Fruit fly (Drosophila melanogaster) whole organism, prepupa: ENCODE results near the gene CG16700.

Experiments used
- Blimp-1 ChIP-seq: fragments of 200-800 bp; sonication (Bioruptor generic); optimal IDR thresholded peaks from 3 replicates; lab custom pipeline; 2017; ENCODE audit warnings: missing biosample characterization, missing genetic modification characterization, mild to moderate bottlenecking, moderate library complexity, missing genetic modification reagents
- CG10669 ChIP-seq: fragments of 200-800 bp; sonication (Bioruptor generic); optimal IDR thresholded peaks from 3 replicates; lab custom pipeline; 2018; ENCODE audit warnings: missing biosample characterization, mild to moderate bottlenecking, missing genetic modification characterization, moderate library complexity
- CG11762 ChIP-seq: fragments of 200-800 bp; sonication (Bioruptor generic); optimal IDR thresholded peaks from 3 replicates; lab custom pipeline; 2016; ENCODE audit warnings: missing biosample characterization, missing genetic modification characterization; ENCODE audit not compliant: insufficient read depth
- CG11902 ChIP-seq: fragments of 200-800 bp; sonication (Bioruptor generic); optimal IDR thresholded peaks from 3 replicates; lab custom pipeline; 2016; ENCODE audit warnings: missing biosample characterization, missing genetic modification characterization
- CG15336 ChIP-seq: fragments of 200-800 bp; sonication (Bioruptor generic); IDR thresholded peaks from 2 replicates; pipeline ENCODE4 v1.3.6; 2022; ENCODE audit warnings: missing biosample characterization, missing genetic modification characterization
- CG1621 ChIP-seq: fragments of 200-800 bp; sonication (Bioruptor generic); optimal IDR thresholded peaks from 3 replicates; lab custom pipeline; 2018; ENCODE audit warnings: missing biosample characterization, mild to moderate bottlenecking, missing genetic modification characterization
- CG31627 ChIP-seq: fragments of 200-800 bp; sonication (Bioruptor generic); optimal IDR thresholded peaks from 3 replicates; lab custom pipeline; 2016; ENCODE audit warnings: missing biosample characterization, missing genetic modification characterization
- CG32006 ChIP-seq: fragments of 200-800 bp; sonication (Bioruptor generic); optimal IDR thresholded peaks from 3 replicates; lab custom pipeline; 2017; ENCODE audit warnings: missing biosample characterization, mild to moderate bottlenecking, missing genetic modification characterization
- CG34406 ChIP-seq: fragments of 200-800 bp; sonication (Bioruptor generic); optimal IDR thresholded peaks from 3 replicates; lab custom pipeline; 2016; ENCODE audit warnings: missing biosample characterization, missing genetic modification characterization
- CG3919 ChIP-seq: fragments of 200-800 bp; sonication (Bioruptor generic); optimal IDR thresholded peaks from 3 replicates; lab custom pipeline; 2016; ENCODE audit warnings: missing biosample characterization, missing genetic modification characterization
- CG4318 ChIP-seq: fragments of 200-800 bp; sonication (Bioruptor generic); optimal IDR thresholded peaks from 3 replicates; lab custom pipeline; 2017; ENCODE audit warnings: missing biosample characterization, mild to moderate bottlenecking, missing genetic modification characterization
- CG6163 ChIP-seq: fragments of 200-800 bp; sonication (Bioruptor generic); IDR thresholded peaks from 3 replicates; pipeline ENCODE4 v1.3.6; 2022; ENCODE audit warnings: missing biosample characterization, missing genetic modification characterization
- CG6276 ChIP-seq: fragments of 200-800 bp; sonication (Bioruptor generic); optimal IDR thresholded peaks from 2 replicates; lab custom pipeline; 2017; ENCODE audit warnings: missing biosample characterization, mild to moderate bottlenecking, missing genetic modification characterization
- CG6792 ChIP-seq: fragments of 200-800 bp; sonication (Bioruptor generic); optimal IDR thresholded peaks from 3 replicates; lab custom pipeline; 2016; ENCODE audit warnings: missing biosample characterization, missing genetic modification characterization
- CG6808 ChIP-seq: fragments of 200-800 bp; sonication (Bioruptor generic); optimal IDR thresholded peaks from 3 replicates; lab custom pipeline; 2017; ENCODE audit warnings: missing biosample characterization, missing genetic modification characterization, mild to moderate bottlenecking, moderate library complexity, missing genetic modification reagents
- CG6854 ChIP-seq: fragments of 200-800 bp; sonication (Bioruptor generic); optimal IDR thresholded peaks from 2 replicates; lab custom pipeline; 2017; ENCODE audit warnings: missing biosample characterization, mild to moderate bottlenecking, missing genetic modification characterization
- CG7368 ChIP-seq: fragments of 200-800 bp; sonication (Bioruptor generic); optimal IDR thresholded peaks from 3 replicates; lab custom pipeline; 2016; ENCODE audit warnings: missing biosample characterization, missing genetic modification characterization
- CG8119 ChIP-seq: fragments of 200-800 bp; sonication (Bioruptor generic); IDR thresholded peaks from 3 replicates; pipeline ENCODE4 v1.3.6; 2022; ENCODE audit warnings: missing biosample characterization, missing genetic modification characterization
- CG9139 ChIP-seq: fragments of 200-800 bp; sonication (Bioruptor generic); optimal IDR thresholded peaks from 3 replicates; lab custom pipeline; 2017; ENCODE audit warnings: missing biosample characterization, mild to moderate bottlenecking, missing genetic modification characterization
- Eip78C ChIP-seq: fragments of 200-800 bp; sonication (Bioruptor generic); peaks from one replicate; lab custom pipeline; 2016; ENCODE audit warnings: missing biosample characterization, missing genetic modification characterization
- Ets21C ChIP-seq: fragments of 200-800 bp; sonication (Bioruptor generic); optimal IDR thresholded peaks from 3 replicates; lab custom pipeline; 2016; ENCODE audit warnings: missing biosample characterization, missing genetic modification characterization
- Ets96B ChIP-seq: fragments of 200-800 bp; optimal IDR thresholded peaks from 2 replicates; lab custom pipeline; 2019; ENCODE audit warnings: missing biosample characterization, mild to moderate bottlenecking, missing genetic modification characterization, moderate library complexity
- Gug ChIP-seq: fragments of 200-800 bp; sonication (Bioruptor generic); IDR thresholded peaks from 2 replicates; pipeline ENCODE4 v1.3.6; 2022; ENCODE audit warnings: missing biosample characterization, missing genetic modification characterization
- Hr39 ChIP-seq: fragments of 200-800 bp; sonication (Bioruptor generic); optimal IDR thresholded peaks from 2 replicates; lab custom pipeline; 2016; ENCODE audit warnings: missing biosample characterization, missing genetic modification characterization
- Hr4 ChIP-seq: fragments of 200-800 bp; sonication (Bioruptor generic); optimal IDR thresholded peaks from 3 replicates; lab custom pipeline; 2016; ENCODE audit warnings: missing biosample characterization, missing genetic modification characterization
- Lpt ChIP-seq: fragments of 200-800 bp; sonication (Bioruptor generic); optimal IDR thresholded peaks from 3 replicates; lab custom pipeline; 2016; ENCODE audit warnings: missing biosample characterization, missing genetic modification characterization
- Smox ChIP-seq: fragments of 200-800 bp; sonication (Bioruptor generic); optimal IDR thresholded peaks from 3 replicates; lab custom pipeline; 2016; ENCODE audit warnings: missing biosample characterization, missing genetic modification characterization
- Sox102F ChIP-seq: fragments of 200-800 bp; sonication (Bioruptor generic); optimal IDR thresholded peaks from 2 replicates; lab custom pipeline; 2016; ENCODE audit warnings: missing biosample characterization, mild to moderate bottlenecking, missing genetic modification characterization
- Sox14 ChIP-seq: fragments of 200-800 bp; sonication (Bioruptor generic); optimal IDR thresholded peaks from 3 replicates; lab custom pipeline; 2016; ENCODE audit warnings: missing biosample characterization, missing genetic modification characterization
- Sox15 ChIP-seq: fragments of 200-800 bp; sonication (Bioruptor generic); optimal IDR thresholded peaks from 3 replicates; lab custom pipeline; 2016; ENCODE audit warnings: missing biosample characterization, missing genetic modification characterization
- achi ChIP-seq: fragments of 200-800 bp; sonication (Bioruptor generic); optimal IDR thresholded peaks from 3 replicates; lab custom pipeline; 2016; ENCODE audit warnings: missing biosample characterization, missing genetic modification characterization
- acj6 ChIP-seq: fragments of 200-800 bp; sonication (Bioruptor generic); optimal IDR thresholded peaks from 3 replicates; lab custom pipeline; 2016; ENCODE audit warnings: missing biosample characterization, missing genetic modification characterization
- cyc ChIP-seq: fragments of 200-800 bp; sonication (Bioruptor generic); optimal IDR thresholded peaks from 3 replicates; lab custom pipeline; 2016; ENCODE audit warnings: missing biosample characterization, missing genetic modification characterization
- dac ChIP-seq: fragments of 200-800 bp; sonication (Bioruptor generic); optimal IDR thresholded peaks from 2 replicates; lab custom pipeline; 2017; ENCODE audit warnings: missing biosample characterization, mild to moderate bottlenecking, missing genetic modification characterization
- eg ChIP-seq: fragments of 200-800 bp; sonication (Bioruptor generic); IDR thresholded peaks from 3 replicates; pipeline ENCODE4 v1.3.6; 2022; ENCODE audit warnings: missing biosample characterization, missing genetic modification characterization
- fd59A ChIP-seq: fragments of 200-800 bp; sonication (Bioruptor generic); optimal IDR thresholded peaks from 2 replicates; lab custom pipeline; 2017; ENCODE audit warnings: missing biosample characterization, mild to moderate bottlenecking, missing genetic modification characterization, missing genetic modification reagents
- fd85E ChIP-seq: fragments of 200-800 bp; sonication (Bioruptor generic); optimal IDR thresholded peaks from 3 replicates; lab custom pipeline; 2016; ENCODE audit warnings: missing biosample characterization, missing genetic modification characterization
- lz ChIP-seq: fragments of 200-800 bp; sonication (Bioruptor generic); optimal IDR thresholded peaks from 3 replicates; lab custom pipeline; 2016; ENCODE audit warnings: missing biosample characterization, missing genetic modification characterization
- net ChIP-seq: fragments of 200-800 bp; sonication (Bioruptor generic); optimal IDR thresholded peaks from 3 replicates; lab custom pipeline; 2016; ENCODE audit warnings: missing biosample characterization, missing genetic modification characterization
- pdm3 ChIP-seq: fragments of 200-800 bp; sonication (Bioruptor generic); optimal IDR thresholded peaks from 3 replicates; lab custom pipeline; 2016; ENCODE audit warnings: missing biosample characterization, missing genetic modification characterization
- salr ChIP-seq, 2 experiments: fragments of 200-800 bp; sonication (Bioruptor generic); optimal IDR thresholded peaks; 3 replicates each; lab custom pipeline; 2016 to 2018; ENCODE audit warnings: missing biosample characterization in 2 of 2, missing genetic modification characterization in 2 of 2, mild to moderate bottlenecking in 1 of 2
- spab ChIP-seq: fragments of 200-800 bp; sonication (Bioruptor generic); optimal IDR thresholded peaks from 2 replicates; lab custom pipeline; 2017; ENCODE audit warnings: missing biosample characterization, mild to moderate bottlenecking, missing genetic modification characterization, missing genetic modification reagents
- ss ChIP-seq, 2 experiments: fragments of 200-800 bp; sonication (Bioruptor generic); optimal IDR thresholded peaks; 2 replicates in 1 of 2; 3 replicates in 1 of 2; lab custom pipeline; 2017 to 2018; ENCODE audit warnings: mild to moderate bottlenecking in 2 of 2, missing biosample characterization in 2 of 2, missing genetic modification characterization in 2 of 2, moderate library complexity in 1 of 2
- svp ChIP-seq: fragments of 200-800 bp; sonication (Bioruptor generic); peaks from one replicate; lab custom pipeline; 2016; ENCODE audit warnings: missing biosample characterization, missing genetic modification characterization
- topi ChIP-seq: fragments of 200-800 bp; sonication (Bioruptor generic); optimal IDR thresholded peaks from 3 replicates; lab custom pipeline; 2016; ENCODE audit warnings: missing biosample characterization, missing genetic modification characterization
- vri ChIP-seq: fragments of 200-800 bp; sonication (Bioruptor generic); optimal IDR thresholded peaks from 3 replicates; lab custom pipeline; 2016; ENCODE audit warnings: missing biosample characterization, mild to moderate bottlenecking, missing genetic modification characterization

Gene CG16700

dm6 chrX:17123545-17124203, 32.0 kb downstream of the CG16700 start (continued):
- TF ChIP-seq fd59A (GFP tag; lab: Kevin White, UChicago) (no peak), CG1621 (tag; lab: Kevin White, UChicago) (peak; percentile 24), achi (GFP tag; lab: Kevin White, UChicago) (peak; percentile 50), Sox15 (GFP tag; lab: Kevin White, UChicago) (peak; percentile 42), CG8119 (GFP tag; lab: Robert Waterston, UW) (peak; percentile 38; the same call in 1 of the 3 replicates), Sox102F (GFP tag; lab: Kevin White, UChicago) (peak; percentile 64), cyc (peak; percentile 56), eg (GFP tag; lab: Robert Waterston, UW) (peak; percentile 69), Ets21C (GFP tag; lab: Kevin White, UChicago) (peak; percentile 10), CG31627 (GFP tag; lab: Kevin White, UChicago) (peak; percentile 48), Smox (GFP tag; lab: Kevin White, UChicago) (peak; percentile 60), CG34406 (GFP tag; lab: Kevin White, UChicago) (peak; percentile 64), Ets96B (peak; percentile 36), CG3919 (GFP tag; lab: Kevin White, UChicago) (peak; percentile 52), CG6163 (GFP tag; lab: Robert Waterston, UW) (peak; percentile 52; the same call in 1 of the 3 replicates), CG7368 (GFP tag; lab: Kevin White, UChicago) (peak; percentile 55)

dm6 chrX:17125017-17125821, 33.6 kb downstream of the CG16700 start:
- TF ChIP-seq achi (GFP tag; lab: Kevin White, UChicago) (no peak), CG6276 (GFP tag; lab: Kevin White, UChicago) (peak; percentile 47), net (GFP tag; lab: Kevin White, UChicago) (peak; percentile 38), CG11902 (GFP tag; lab: Kevin White, UChicago) (peak; percentile 13), cyc (peak; percentile 40), dac (GFP tag; lab: Kevin White, UChicago) (no peak), CG10669 (peak; percentile 43), Smox (GFP tag; lab: Kevin White, UChicago) (peak; percentile 15), lz (GFP tag; lab: Kevin White, UChicago) (no peak), CG15336 (GFP tag; lab: Robert Waterston, UW) (peak; percentile 54), CG9139 (GFP tag; lab: Kevin White, UChicago) (peak; percentile 44), Eip78C (peak; percentile 87), Sox14 (no peak), CG4318 (no peak), Hr39 (GFP tag; lab: Kevin White, UChicago) (no peak), CG6792 (GFP tag; lab: Kevin White, UChicago) (peak; percentile 15), Blimp-1 (GFP tag; lab: Kevin White, UChicago) (no peak), vri (no peak), CG6854 (no peak), spab (GFP tag; lab: Kevin White, UChicago) (peak; percentile 19), acj6 (peak; percentile 13), topi (GFP tag; lab: Kevin White, UChicago) (peak; percentile 45), CG32006 (GFP tag; lab: Kevin White, UChicago) (peak; percentile 29), pdm3 (no peak), CG31627 (GFP tag; lab: Kevin White, UChicago) (no peak), Gug (GFP tag; lab: Robert Waterston, UW) (no peak), salr (GFP tag; optimal IDR thresholded peaks at IDR 0.05; lab: Kevin White, UChicago) (peak in 1 of 2 experiments; percentile 40), fd59A (GFP tag; lab: Kevin White, UChicago) (no peak), Sox102F (GFP tag; lab: Kevin White, UChicago) (no peak), fd85E (no peak), CG6808 (peak; percentile 11), CG6163 (GFP tag; lab: Robert Waterston, UW) (peak; percentile 47; the same call in 1 of the 3 replicates), Hr4 (GFP tag; lab: Kevin White, UChicago) (peak; percentile 21), Ets96B (peak; percentile 58), svp (peak; percentile 85), Lpt (GFP tag; lab: Kevin White, UChicago) (no peak), ss (GFP tag; optimal IDR thresholded peaks at IDR 0.05; lab: Kevin White, UChicago) (peak; percentile 67 to 71), CG11762 (GFP tag; lab: Kevin White, UChicago) (peak; percentile 10)
